Worm (Caenorhabditis elegans): ENCODE data around the gene elo-4.

- TF ChIP-seq Y53G8AR.9 (GFP tag; conservative IDR thresholded peaks at IDR 0.05): no peak
- TF ChIP-seq pha-4 (tag; optimal IDR thresholded peaks at IDR 0.05): no peak
- TF ChIP-seq madf-10 (tag; optimal IDR thresholded peaks at IDR 0.05): no peak
- TF ChIP-seq ztf-28 (GFP tag; IDR thresholded peaks at IDR 0.05): no peak
- TF ChIP-seq unc-62 (GFP tag; optimal IDR thresholded peaks at IDR 0.05): no peak
- TF ChIP-seq B0261.1 (tag; optimal IDR thresholded peaks at IDR 0.05): no peak
- TF ChIP-seq egl-44 (GFP tag; IDR thresholded peaks at IDR 0.05): no peak
- TF ChIP-seq lin-40 (tag; optimal IDR thresholded peaks at IDR 0.05): no peak
Measured at ce11 chrIII:9322010-9322409, 12.1 kb downstream of the elo-4 start, which contains the start of gene cpb-1.

All from whole organism, young adult.